1 fruit fly cellular context compared by ENCODE assay signal in genomic region chrX:7333298-7333743, dm6.
TF ChIP-seq lines count a peak whose summit lies in the region.

No protein-coding gene starts in this region.

TF ChIP-seq in whole organism, embryonic, 481 proteins besides CTCF, POLR2A, EP300 and RAD21 (continued from another document):
- TF ChIP-seq CG4328 (GFP tag; optimal IDR thresholded peaks at IDR 0.05; lab: Kevin White, UChicago) (peak; percentile 49), Doc3 (GFP tag; IDR thresholded peaks at IDR 0.05; lab: Robert Waterston, UW; ENCODE audit: partially characterized antibody) (no peak), CG33213 (GFP tag; optimal IDR thresholded peaks at IDR 0.05; lab: Kevin White, UChicago) (peak; percentile 37), ac (GFP tag; optimal IDR thresholded peaks at IDR 0.05; lab: Kevin White, UChicago) (peak; percentile 67), Atf3 (GFP tag; optimal IDR thresholded peaks at IDR 0.05; lab: Kevin White, UChicago) (peak; percentile 31), NC2α (GFP tag; optimal IDR thresholded peaks at IDR 0.05; lab: Kevin White, UChicago) (peak; percentile 18), fd102C (GFP tag; optimal IDR thresholded peaks at IDR 0.05; lab: Kevin White, UChicago) (peak; percentile 71), Fer3 (tag; optimal IDR thresholded peaks at IDR 0.05; lab: Kevin White, UChicago) (peak; percentile 16), peb (GFP tag; IDR thresholded peaks at IDR 0.05; lab: Robert Waterston, UW) (0 out of 2 replicates have a peak, but pooled peaks have one; percentile 11), CG8290 (GFP tag; optimal IDR thresholded peaks at IDR 0.05; lab: Kevin White, UChicago) (peak; percentile 12), CG8290 (tag; optimal IDR thresholded peaks at IDR 0.05; lab: Kevin White, UChicago) (peak; percentile 48 to 72), stwl (tag; optimal IDR thresholded peaks at IDR 0.05; lab: Kevin White, UChicago) (peak; percentile 18), H2.0 (GFP tag; IDR thresholded peaks at IDR 0.05; lab: Robert Waterston, UW) (0 out of 2 replicates have a peak, but pooled peaks have one; percentile 8), CG8388 (GFP tag; optimal IDR thresholded peaks at IDR 0.05; lab: Kevin White, UChicago) (no peak), CG10462 (GFP tag; optimal IDR thresholded peaks at IDR 0.05; lab: Kevin White, UChicago) (no peak), wek (GFP tag; optimal IDR thresholded peaks at IDR 0.05; lab: Kevin White, UChicago) (peak; percentile 78), Nf-YA (GFP tag; IDR thresholded peaks at IDR 0.05; lab: Robert Waterston, UW) (no peak), Trl (optimal IDR thresholded peaks at IDR 0.05; lab: Kevin White, UChicago) (no peak), Trl (GFP tag; optimal IDR thresholded peaks at IDR 0.05; lab: Kevin White, UChicago) (peak; percentile 29), sc (optimal IDR thresholded peaks at IDR 0.05; lab: Kevin White, UChicago) (no peak), sc (GFP tag; optimal IDR thresholded peaks at IDR 0.05; lab: Kevin White, UChicago) (peak; percentile 51), CG11398 (GFP tag; optimal IDR thresholded peaks at IDR 0.05; lab: Kevin White, UChicago) (peak; percentile 55), Asciz (GFP tag; optimal IDR thresholded peaks at IDR 0.05; lab: Kevin White, UChicago) (peak; percentile 75), CG4854 (GFP tag; optimal IDR thresholded peaks at IDR 0.05; lab: Kevin White, UChicago) (peak; percentile 47), Jarid2 (GFP tag; optimal IDR thresholded peaks at IDR 0.05; lab: Kevin White, UChicago) (peak; percentile 6), danr (GFP tag; IDR thresholded peaks at IDR 0.05; lab: Robert Waterston, UW) (no peak), CG11696 (GFP tag; IDR thresholded peaks at IDR 0.05; lab: Robert Waterston, UW) (peak; percentile 64), CG1792 (GFP tag; optimal IDR thresholded peaks at IDR 0.05; lab: Kevin White, UChicago) (peak; percentile 26), CG17568 (GFP tag; optimal IDR thresholded peaks at IDR 0.05; lab: Kevin White, UChicago) (peak; percentile 12), dpn (GFP tag; optimal IDR thresholded peaks at IDR 0.05; lab: Kevin White, UChicago) (peak in 1 of 2 experiments; percentile 14), CG17912 (GFP tag; optimal IDR thresholded peaks at IDR 0.05; lab: Kevin White, UChicago) (peak; percentile 14), CG4820 (GFP tag; optimal IDR thresholded peaks at IDR 0.05; lab: Kevin White, UChicago) (peak; percentile 2), grn (GFP tag; optimal IDR thresholded peaks at IDR 0.05; lab: Kevin White, UChicago) (peak; percentile 31), nerfin-1 (tag; optimal IDR thresholded peaks at IDR 0.05; lab: Kevin White, UChicago) (peak; percentile 28), CG6654 (GFP tag; optimal IDR thresholded peaks at IDR 0.05; lab: Kevin White, UChicago) (peak; percentile 93), ci (GFP tag; IDR thresholded peaks at IDR 0.05; lab: Robert Waterston, UW) (peak; percentile 50; the same call in 1 of the 3 replicates), sens (GFP tag; lab: Kevin White, UChicago) (peak; percentile 78), stc (GFP tag; IDR thresholded peaks at IDR 0.05; lab: Robert Waterston, UW) (peak; percentile 36; the same call in 1 of the 2 replicates), schlank (tag; optimal IDR thresholded peaks at IDR 0.05; lab: Kevin White, UChicago) (peak; percentile 34), Ada2b (GFP tag; IDR thresholded peaks at IDR 0.05; lab: Robert Waterston, UW) (no peak)
